Worm (Caenorhabditis elegans) whole organism, young adult: ENCODE data around the gene xbx-3.

Source experiments
- B0019.2 ChIP-seq: fragments of 200-800 bp; sonication (Bioruptor generic); conservative IDR thresholded peaks from 2 replicates; pipeline ENCODE4 v1.3.6; 2022; ENCODE audit warnings: missing genetic modification reagents, missing genetic modification characterization, missing compliant biosample characterization
- B0261.1 ChIP-seq: sonication (generic microtip); optimal IDR thresholded peaks from 2 replicates; lab custom pipeline; 2016; ENCODE audit warnings: mild to moderate bottlenecking, missing genetic modification characterization, moderate library complexity, missing compliant biosample characterization
- C06A6.2 ChIP-seq: fragments of 200-800 bp; sonication (Bioruptor generic); conservative IDR thresholded peaks from 2 replicates; pipeline ENCODE4 v1.3.6; 2022; ENCODE audit warnings: missing genetic modification characterization, missing compliant biosample characterization
- F10E7.11 ChIP-seq: sonication (generic microtip); optimal IDR thresholded peaks from 2 replicates; lab custom pipeline; 2017; ENCODE audit warnings: mild to moderate bottlenecking, missing genetic modification characterization, moderate library complexity, missing compliant biosample characterization
- F23B12.7 ChIP-seq: sonication (generic microtip); optimal IDR thresholded peaks from 2 replicates; lab custom pipeline; 2017; ENCODE audit warnings: missing genetic modification characterization, mild to moderate bottlenecking, missing compliant biosample characterization, antibody characterized with exemption, moderate library complexity; ENCODE audit not compliant: insufficient read depth
- F55B11.4 ChIP-seq: sonication (generic microtip); optimal IDR thresholded peaks from 2 replicates; lab custom pipeline; 2016; ENCODE audit warnings: missing compliant biosample characterization, missing genetic modification characterization, borderline replicate concordance; ENCODE audit not compliant: insufficient read depth
- F57C9.4 ChIP-seq: sonication (generic microtip); optimal IDR thresholded peaks from 2 replicates; lab custom pipeline; 2017; ENCODE audit warnings: mild to moderate bottlenecking, missing genetic modification characterization, missing compliant biosample characterization
- K11D2.4 ChIP-seq: fragments of 200-800 bp; sonication (Bioruptor generic); IDR thresholded peaks from 2 replicates; pipeline ENCODE4 v1.3.6; 2022; ENCODE audit warnings: missing genetic modification reagents, missing genetic modification characterization, missing compliant biosample characterization
- T07F8.4 ChIP-seq: sonication (generic microtip); optimal IDR thresholded peaks from 2 replicates; lab custom pipeline; 2016; ENCODE audit warnings: mild to moderate bottlenecking, missing genetic modification characterization, moderate library complexity, missing compliant biosample characterization
- Y53F4B.3 ChIP-seq: fragments of 200-800 bp; sonication (Bioruptor generic); IDR thresholded peaks from 2 replicates; pipeline ENCODE4 v1.3.6; 2022; ENCODE audit warnings: missing genetic modification reagents, missing genetic modification characterization, missing compliant biosample characterization
- Y53G8AR.9 ChIP-seq: fragments of 200-800 bp; sonication (Bioruptor generic); conservative IDR thresholded peaks from 2 replicates; pipeline ENCODE4 v1.3.6; 2022; ENCODE audit warnings: missing genetic modification reagents, missing genetic modification characterization, missing compliant biosample characterization
- Y56A3A.18 ChIP-seq: fragments of 200-800 bp; sonication (Bioruptor generic); IDR thresholded peaks from 2 replicates; pipeline ENCODE4 v1.3.6; 2022; ENCODE audit warnings: missing genetic modification reagents, missing genetic modification characterization, missing compliant biosample characterization
- Y67H2A.10 ChIP-seq: fragments of 200-800 bp; sonication (Bioruptor generic); conservative IDR thresholded peaks from 2 replicates; pipeline ENCODE4 v1.3.6; 2022; ENCODE audit warnings: missing genetic modification reagents, missing genetic modification characterization, missing compliant biosample characterization
- aptf-2 ChIP-seq: fragments of 200-800 bp; sonication (Bioruptor generic); conservative IDR thresholded peaks from 2 replicates; pipeline ENCODE4 v1.3.6; 2022; ENCODE audit warnings: missing genetic modification reagents, missing genetic modification characterization, missing compliant biosample characterization
- attf-3 ChIP-seq: fragments of 200-800 bp; sonication (Bioruptor generic); conservative IDR thresholded peaks from 2 replicates; pipeline ENCODE4 v1.3.6; 2022; ENCODE audit warnings: missing genetic modification reagents, missing genetic modification characterization, missing compliant biosample characterization
- ccch-3 ChIP-seq: fragments of 200-800 bp; sonication (Bioruptor generic); optimal IDR thresholded peaks from 2 replicates; lab custom pipeline; 2018; ENCODE audit warnings: mild to moderate bottlenecking, missing genetic modification characterization, missing compliant biosample characterization
- cebp-1 ChIP-seq, 2 experiments: fragments of 200-800 bp in 1 of 2; sonication (Bioruptor generic) in 1 of 2; sonication (generic microtip) in 1 of 2; IDR thresholded peaks in 1 of 2; optimal IDR thresholded peaks in 1 of 2; 2 replicates each; pipeline versions ENCODE4 v1.3.6 to Lab custom; 2017 to 2022; ENCODE audit warnings: missing compliant biosample characterization in 2 of 2, missing genetic modification characterization in 2 of 2, mild to moderate bottlenecking in 1 of 2, missing genetic modification reagents in 1 of 2, moderate library complexity in 1 of 2
- ceh-40 ChIP-seq: fragments of 200-800 bp; sonication (Bioruptor generic); IDR thresholded peaks from 2 replicates; pipeline ENCODE4 v1.3.6; 2022; ENCODE audit warnings: missing genetic modification characterization, missing compliant biosample characterization
- egl-18 ChIP-seq: fragments of 200-800 bp; sonication (Bioruptor generic); IDR thresholded peaks from 2 replicates; pipeline ENCODE4 v1.3.6; 2022; ENCODE audit warnings: missing genetic modification reagents, missing genetic modification characterization, missing compliant biosample characterization
- egrh-3 ChIP-seq: fragments of 200-800 bp; sonication (Bioruptor generic); IDR thresholded peaks from 2 replicates; pipeline ENCODE4 v1.3.6; 2022; ENCODE audit warnings: missing genetic modification reagents, missing genetic modification characterization, missing compliant biosample characterization
- lsl-1 ChIP-seq: fragments of 200-800 bp; sonication (Bioruptor generic); optimal IDR thresholded peaks from 2 replicates; lab custom pipeline; 2018; ENCODE audit warnings: mild to moderate bottlenecking, missing genetic modification characterization, moderate library complexity, missing compliant biosample characterization
- lsy-27 ChIP-seq: sonication (generic microtip); optimal IDR thresholded peaks from 2 replicates; lab custom pipeline; 2017; ENCODE audit warnings: missing genetic modification characterization, mild to moderate bottlenecking, missing compliant biosample characterization, antibody characterized with exemption, missing genotype, borderline replicate concordance; ENCODE audit not compliant: insufficient read depth
- madf-10 ChIP-seq: sonication (generic microtip); optimal IDR thresholded peaks from 2 replicates; lab custom pipeline; 2016; ENCODE audit warnings: mild to moderate bottlenecking, missing genetic modification characterization, missing compliant biosample characterization
- madf-8 ChIP-seq: fragments of 200-800 bp; sonication (Bioruptor generic); conservative IDR thresholded peaks from 2 replicates; pipeline ENCODE4 v1.3.6; 2022; ENCODE audit warnings: missing genetic modification reagents, missing genetic modification characterization, missing compliant biosample characterization
- mxl-1 ChIP-seq: sonication (generic microtip); optimal IDR thresholded peaks from 2 replicates; lab custom pipeline; 2016; ENCODE audit warnings: missing genetic modification characterization, missing compliant biosample characterization
- nhr-90 ChIP-seq: sonication (generic microtip); optimal IDR thresholded peaks from 2 replicates; lab custom pipeline; 2016; ENCODE audit warnings: missing genotype, mild to moderate bottlenecking, missing genetic modification characterization, missing compliant biosample characterization
- pbrm-1 ChIP-seq: fragments of 200-800 bp; sonication (Bioruptor generic); IDR thresholded peaks from 2 replicates; pipeline ENCODE4 v1.3.6; 2022; ENCODE audit warnings: missing genetic modification reagents, missing genetic modification characterization, missing compliant biosample characterization
- pha-4 ChIP-seq: fragments of 150-350 bp; sonication (generic microtip); optimal IDR thresholded peaks from 2 replicates; lab custom pipeline; 2014; ENCODE audit warnings: missing biosample characterization, missing genetic modification reagents, missing genetic modification characterization
- rec-8 ChIP-seq, 2 experiments: sonication (generic microtip); optimal IDR thresholded peaks; 2 replicates each; lab custom pipeline; 2016; ENCODE audit warnings: mild to moderate bottlenecking in 2 of 2, missing genetic modification characterization in 2 of 2, missing genetic modification reagents in 2 of 2, missing genotype in 2 of 2, missing biosample characterization in 1 of 2, missing compliant biosample characterization in 1 of 2, moderate library complexity in 1 of 2
- sea-2 ChIP-seq: fragments of 200-800 bp; sonication (Bioruptor generic); IDR thresholded peaks from 2 replicates; pipeline ENCODE4 v1.3.6; 2022; ENCODE audit warnings: missing genetic modification characterization, missing compliant biosample characterization
- snpc-1.1 ChIP-seq: sonication (generic microtip); optimal IDR thresholded peaks from 2 replicates; lab custom pipeline; 2017; ENCODE audit warnings: missing genetic modification characterization, mild to moderate bottlenecking, missing compliant biosample characterization, antibody characterized with exemption, moderate library complexity, missing genotype, missing genetic modification reagents; ENCODE audit not compliant: insufficient read depth
- snpc-4 ChIP-seq, 5 experiments: fragments of 150-350 bp in 1 of 5; sonication (generic microtip) in 4 of 5; optimal IDR thresholded peaks; 2 replicates each; lab custom pipeline; 2014 to 2018; ENCODE audit warnings: missing genetic modification characterization in 5 of 5, missing biosample characterization in 3 of 5, antibody characterized with exemption in 2 of 5, mild to moderate bottlenecking in 2 of 5, missing compliant biosample characterization in 2 of 5, missing genotype in 2 of 5, moderate library complexity in 2 of 5, missing genetic modification reagents in 1 of 5
- somi-1 ChIP-seq: fragments of 200-800 bp; sonication (Bioruptor generic); optimal IDR thresholded peaks from 2 replicates; lab custom pipeline; 2018; ENCODE audit warnings: mild to moderate bottlenecking, missing genetic modification characterization, missing compliant biosample characterization
- tbp1 ChIP-seq: fragments of 200-800 bp; sonication (Bioruptor generic); optimal IDR thresholded peaks from 2 replicates; lab custom pipeline; 2018; ENCODE audit warnings: mild to moderate bottlenecking, missing genetic modification characterization, missing compliant biosample characterization
- unc-130 ChIP-seq: sonication (generic microtip); optimal IDR thresholded peaks from 2 replicates; lab custom pipeline; 2016; ENCODE audit warnings: missing genetic modification reagents, missing genetic modification characterization, missing compliant biosample characterization
- ztf-18 ChIP-seq: sonication (generic microtip); optimal IDR thresholded peaks from 2 replicates; lab custom pipeline; 2016; ENCODE audit warnings: missing genotype, mild to moderate bottlenecking, missing genetic modification characterization, missing compliant biosample characterization
- ztf-22 ChIP-seq: fragments of 200-800 bp; sonication (Bioruptor generic); optimal IDR thresholded peaks from 2 replicates; lab custom pipeline; 2018; ENCODE audit warnings: mild to moderate bottlenecking, missing genetic modification characterization, moderate library complexity, missing compliant biosample characterization

The xbx-3 gene

ce11 chrIII:10027947-10028346 is 7.8 kb upstream of the xbx-3 start, which contains the start of gene ins-23:
Gene ins-23, plus strand, starts transcription at chrIII:10028247.
- no peak for TF ChIP-seq Y56A3A.18 (GFP tag; lab: Robert Waterston, UW)
- no peak for TF ChIP-seq ztf-18 (tag; lab: Kevin White, UChicago)
- TF ChIP-seq madf-10 (tag; lab: Kevin White, UChicago), result no peak
- no peak for TF ChIP-seq T07F8.4 (tag; lab: Kevin White, UChicago)
- TF ChIP-seq cebp-1 (GFP tag; IDR thresholded peaks at IDR 0.05; lab: Robert Waterston, UW), result no peak
- TF ChIP-seq cebp-1 (tag; optimal IDR thresholded peaks at IDR 0.05; lab: Kevin White, UChicago), result no peak
- TF ChIP-seq F10E7.11 (tag; lab: Kevin White, UChicago), result no peak
- TF ChIP-seq F55B11.4, result no peak
- no peak for TF ChIP-seq C06A6.2 (GFP tag; lab: Robert Waterston, UW)
- no peak for TF ChIP-seq pha-4 (tag; lab: Kevin White, UChicago)
- TF ChIP-seq F57C9.4 (tag; lab: Kevin White, UChicago), result no peak
- TF ChIP-seq snpc-1.1 (tag; lab: Kevin White, UChicago), result no peak
- no peak for TF ChIP-seq lsl-1 (GFP tag; lab: Kevin White, UChicago)
- TF ChIP-seq attf-3 (GFP tag; lab: Robert Waterston, UW), result no peak

ce11 chrIII:10030549-10030948 is 5.2 kb upstream of the xbx-3 start, which contains the start of gene M04D8.4:
Gene M04D8.4, minus strand, starts transcription at chrIII:10030649.
- TF ChIP-seq egrh-3 (GFP tag; lab: Robert Waterston, UW) (no peak), tbp1 (GFP tag; lab: Kevin White, UChicago) (no peak), aptf-2 (GFP tag; lab: Robert Waterston, UW) (no peak), nhr-90 (tag; lab: Kevin White, UChicago) (no peak), ceh-40 (GFP tag; lab: Robert Waterston, UW) (no peak), pbrm-1 (GFP tag; lab: Robert Waterston, UW) (no peak), mxl-1 (tag; lab: Kevin White, UChicago) (no peak), snpc-4 (GFP tag; optimal IDR thresholded peaks at IDR 0.05; lab: Kevin White, UChicago) (no peak), snpc-4 (tag; optimal IDR thresholded peaks at IDR 0.05; lab: Kevin White, UChicago) (no peak)

ce11 chrIII:10033213-10033612 is 2.5 kb upstream of the xbx-3 start, which contains the start of gene M04D8.5:
Gene M04D8.5, minus strand, starts transcription at chrIII:10033313.
- TF ChIP-seq K11D2.4 (GFP tag; lab: Robert Waterston, UW), result no peak
- TF ChIP-seq B0261.1 (tag; lab: Kevin White, UChicago), result no peak
- TF ChIP-seq sea-2 (GFP tag; lab: Robert Waterston, UW), result no peak

ce11 chrIII:10033881-10034280 is 1.9 kb upstream of the xbx-3 start, which contains the start of gene M04D8.8:
Gene M04D8.8, plus strand, starts transcription at chrIII:10034181.
- TF ChIP-seq unc-130 (GFP tag; lab: Kevin White, UChicago) (no peak), lsy-27 (no peak), egl-18 (no peak), ccch-3 (no peak), rec-8 (tag; optimal IDR thresholded peaks at IDR 0.05; lab: Kevin White, UChicago) (no peak), ztf-18 (tag; lab: Kevin White, UChicago) (no peak), pbrm-1 (GFP tag; lab: Robert Waterston, UW) (no peak), Y53F4B.3 (GFP tag; lab: Robert Waterston, UW) (no peak)

- TF ChIP-seq B0019.2 (GFP tag; lab: Robert Waterston, UW), result no peak
- no peak for TF ChIP-seq pha-4 (tag; lab: Kevin White, UChicago)
- TF ChIP-seq egl-18, result no peak
- no peak for TF ChIP-seq somi-1 (GFP tag; lab: Kevin White, UChicago)
- no peak for TF ChIP-seq Y67H2A.10 (GFP tag; lab: Robert Waterston, UW)
- TF ChIP-seq madf-8 (GFP tag; lab: Robert Waterston, UW), result no peak
- TF ChIP-seq B0261.1 (tag; lab: Kevin White, UChicago), result no peak
- TF ChIP-seq ztf-22 (GFP tag; lab: Kevin White, UChicago), result no peak
- no peak for TF ChIP-seq Y53G8AR.9 (GFP tag; lab: Robert Waterston, UW)
- no peak for TF ChIP-seq F23B12.7 (tag; lab: Kevin White, UChicago)
Observed at ce11 chrIII:10037150-10037549, 1.4 kb downstream of the xbx-3 start, which contains the start of gene M04D8.7. Gene M04D8.7, plus strand, starts transcription at chrIII:10037450.
